Worm (Caenorhabditis elegans): ENCODE data around the gene cest-5.1.

ce11 chrIV:6653663-6654201 is 22.2 kb upstream of the cest-5.1 start:
- no peak for TF ChIP-seq hlh-30 (tag; optimal IDR thresholded peaks at IDR 0.05; ENCODE audit: insufficient read depth)
- no peak for TF ChIP-seq mxl-2 (GFP tag; conservative IDR thresholded peaks at IDR 0.05)

Measured in whole organism, L4 larva.